Worm (Caenorhabditis elegans) whole organism, L1 larva: ENCODE results near the gene C06H5.14.
A peak's percentile ranks its signal among the peaks of the same experiment; 100 is the strongest.

Experiments
- Y116A8C.19 ChIP-seq: sonication (generic microtip); optimal IDR thresholded peaks from 2 replicates; lab custom pipeline; 2016; ENCODE audit warnings: missing compliant biosample characterization, missing genetic modification characterization, borderline replicate concordance
- efl-1 ChIP-seq, 4 experiments: fragments of 150-350 bp; optimal IDR thresholded peaks in 3 of 4; peaks in 1 of 4; 1 replicate in 1 of 4; 2 replicates in 3 of 4; lab custom pipeline; 2014; ENCODE audit warnings: missing biosample characterization in 2 of 4, missing genetic modification characterization in 2 of 4, missing genetic modification reagents in 2 of 4
- tlp-1 ChIP-seq: fragments of 150-350 bp; optimal IDR thresholded peaks from 2 replicates; lab custom pipeline; 2014; ENCODE audit warnings: missing biosample characterization, missing genetic modification characterization

Gene C06H5.14

DNA sequence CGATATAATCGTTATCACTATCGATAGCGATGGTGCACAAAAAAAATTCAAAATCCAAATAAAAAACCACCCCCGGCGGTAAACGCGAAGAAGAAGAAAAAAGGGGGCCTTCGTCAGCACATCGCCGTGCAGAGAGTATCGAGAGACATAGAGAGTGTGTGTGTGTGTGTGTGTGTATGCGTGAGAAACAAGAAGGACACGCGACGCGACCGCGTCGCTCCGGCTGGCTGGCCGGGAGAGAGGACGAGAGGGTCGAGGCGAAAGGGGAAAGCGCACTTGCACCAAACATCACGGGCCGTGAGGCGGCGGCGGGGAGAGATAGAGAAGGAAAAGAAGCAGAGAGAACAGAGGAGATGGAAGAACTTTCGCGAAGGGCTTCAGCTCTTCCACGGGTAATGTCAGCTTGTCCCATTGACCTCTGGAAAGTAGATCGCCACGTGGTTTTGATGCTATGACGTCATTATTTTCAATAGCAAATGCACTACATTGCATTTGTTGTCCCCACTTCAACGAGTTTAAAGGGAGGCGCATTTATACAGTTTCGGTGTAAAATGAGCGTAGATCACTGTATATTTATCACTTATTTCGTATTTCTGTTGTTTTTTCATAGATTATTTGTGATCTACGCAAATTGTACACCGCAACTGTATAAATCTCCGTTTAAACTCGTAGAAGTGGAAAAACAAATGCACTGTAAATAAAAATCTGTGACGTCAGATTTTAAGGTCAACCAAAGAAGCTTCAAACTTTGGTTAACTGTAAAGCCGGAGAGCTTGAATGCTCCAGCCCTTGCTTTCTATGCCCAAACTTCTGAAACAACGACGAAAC lies 47.5 kb downstream of the C06H5.14 start, which contains the start of gene Y59A8B.24 (continued):
- TF ChIP-seq Y116A8C.19 (tag; lab: Kevin White, UChicago), result peak; percentile 15

DNA sequence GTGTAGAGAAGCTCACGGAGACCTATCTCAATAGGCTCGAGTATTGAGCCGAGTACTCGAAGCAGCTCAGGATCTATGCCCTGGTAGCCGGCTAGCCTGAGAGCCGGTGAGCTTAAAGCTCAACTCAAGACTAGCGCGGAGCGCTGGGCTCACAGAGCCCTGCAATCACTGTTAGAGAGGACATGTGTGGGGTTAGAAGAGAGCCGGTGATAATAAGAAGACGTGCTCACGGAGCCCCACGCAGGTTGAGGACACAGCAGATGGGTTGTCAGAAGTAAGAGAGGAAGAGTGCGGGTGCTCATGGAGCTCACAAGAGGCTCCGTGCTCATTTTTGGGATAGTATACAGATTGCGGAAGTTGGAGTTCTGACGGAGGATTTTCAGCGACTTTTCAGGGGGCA lies 48.4 kb downstream of the C06H5.14 start:
- TF ChIP-seq tlp-1 (tag; lab: Kevin White, UChicago) (no peak), efl-1 (optimal IDR thresholded peaks at IDR 0.05; lab: Kevin White, UChicago) (no peak), efl-1 (GFP tag; optimal IDR thresholded peaks at IDR 0.05 in 1 of 2; lab: Kevin White, UChicago) (peak in 1 of 2 experiments; percentile 54)
